Fruit fly (Drosophila melanogaster) whole organism, embryonic: ENCODE data around the gene Ac13E.

Experiments
- Abd-B ChIP-seq: fragments of 200-800 bp; sonication (Bioruptor generic); optimal IDR thresholded peaks from 2 replicates; lab custom pipeline; 2018; ENCODE audit warnings: missing biosample characterization, mild to moderate bottlenecking, missing genetic modification characterization, moderate library complexity
- Ada2b ChIP-seq: fragments of 200-800 bp; sonication (Bioruptor generic); IDR thresholded peaks from 2 replicates; pipeline ENCODE4 v1.3.6; 2022; ENCODE audit warnings: missing biosample characterization, missing genetic modification characterization
- Blimp-1 ChIP-seq: fragments of 200-800 bp; sonication (Bioruptor generic); optimal IDR thresholded peaks from 3 replicates; lab custom pipeline; 2018; ENCODE audit warnings: missing biosample characterization, missing genetic modification characterization, mild to moderate bottlenecking, moderate library complexity, missing genetic modification reagents
- Bteb2 ChIP-seq: fragments of 200-800 bp; sonication (Bioruptor generic); optimal IDR thresholded peaks from 2 replicates; lab custom pipeline; 2016; ENCODE audit warnings: missing biosample characterization, missing genetic modification characterization
- CG10543 ChIP-seq: fragments of 200-800 bp; sonication (Bioruptor generic); optimal IDR thresholded peaks from 3 replicates; lab custom pipeline; 2017; ENCODE audit warnings: missing biosample characterization, mild to moderate bottlenecking, missing genetic modification characterization, moderate library complexity
- CG10979 ChIP-seq: fragments of 200-800 bp; sonication (Bioruptor generic); optimal IDR thresholded peaks from 2 replicates; lab custom pipeline; 2018; ENCODE audit warnings: missing biosample characterization, mild to moderate bottlenecking, missing genetic modification characterization, moderate library complexity
- CG11456 ChIP-seq: fragments of 200-800 bp; sonication (Bioruptor generic); IDR thresholded peaks from 3 replicates; pipeline ENCODE4 v1.3.6; 2022; ENCODE audit warnings: missing biosample characterization, missing genetic modification characterization
- CG11723 ChIP-seq: fragments of 200-800 bp; sonication (Bioruptor generic); optimal IDR thresholded peaks from 2 replicates; lab custom pipeline; 2017; ENCODE audit warnings: missing biosample characterization, mild to moderate bottlenecking, missing genetic modification characterization
- CG13287 ChIP-seq: fragments of 200-800 bp; sonication (Bioruptor generic); IDR thresholded peaks from 2 replicates; pipeline ENCODE4 v1.3.6; 2022; ENCODE audit warnings: missing biosample characterization, missing genetic modification characterization; ENCODE audit not compliant: partially characterized antibody
- CG14050 ChIP-seq: fragments of 200-800 bp; sonication (Bioruptor generic); IDR thresholded peaks from 3 replicates; pipeline ENCODE4 v1.3.6; 2022; ENCODE audit warnings: missing biosample characterization, missing genetic modification characterization
- CG14441 ChIP-seq: fragments of 200-800 bp; sonication (Bioruptor generic); IDR thresholded peaks from 2 replicates; pipeline ENCODE4 v1.3.6; 2022; ENCODE audit warnings: missing biosample characterization, missing genetic modification characterization
- CG14965 ChIP-seq: fragments of 200-800 bp; sonication (Bioruptor generic); optimal IDR thresholded peaks from 2 replicates; lab custom pipeline; 2016; ENCODE audit warnings: missing biosample characterization, missing genetic modification characterization, borderline replicate concordance
- CG18599 ChIP-seq: fragments of 200-800 bp; sonication (Bioruptor generic); optimal IDR thresholded peaks from 3 replicates; lab custom pipeline; 2017; ENCODE audit warnings: missing biosample characterization, missing genetic modification characterization, mild to moderate bottlenecking, moderate library complexity, missing genetic modification reagents
- CG2678 ChIP-seq: fragments of 200-800 bp; sonication (Bioruptor generic); optimal IDR thresholded peaks from 3 replicates; lab custom pipeline; 2019; ENCODE audit warnings: missing biosample characterization, mild to moderate bottlenecking, missing genetic modification characterization, moderate library complexity
- CG30403 ChIP-seq: fragments of 200-800 bp; sonication (Bioruptor generic); optimal IDR thresholded peaks from 3 replicates; lab custom pipeline; 2016; ENCODE audit warnings: missing biosample characterization, missing genetic modification characterization
- CG31441 ChIP-seq: fragments of 200-800 bp; sonication (Bioruptor generic); IDR thresholded peaks from 2 replicates; pipeline ENCODE4 v1.3.6; 2022; ENCODE audit warnings: missing biosample characterization, missing genetic modification characterization
- CG3281 ChIP-seq: fragments of 200-800 bp; sonication (Bioruptor generic); optimal IDR thresholded peaks from 3 replicates; lab custom pipeline; 2017; ENCODE audit warnings: missing biosample characterization, mild to moderate bottlenecking, missing genetic modification characterization
- CG6689 ChIP-seq: fragments of 200-800 bp; sonication (Bioruptor generic); IDR thresholded peaks from 2 replicates; pipeline ENCODE4 v1.3.6; 2022; ENCODE audit warnings: missing biosample characterization, missing genetic modification characterization
- CG7786 ChIP-seq: fragments of 200-800 bp; sonication (Bioruptor generic); optimal IDR thresholded peaks from 2 replicates; lab custom pipeline; 2016; ENCODE audit warnings: missing biosample characterization, missing genetic modification characterization
- CG8924 ChIP-seq: fragments of 200-800 bp; optimal IDR thresholded peaks from 3 replicates; lab custom pipeline; 2019; ENCODE audit warnings: missing biosample characterization, mild to moderate bottlenecking, missing genetic modification characterization, moderate library complexity
- CG8944 ChIP-seq: fragments of 200-800 bp; sonication (Bioruptor generic); optimal IDR thresholded peaks from 3 replicates; lab custom pipeline; 2016; ENCODE audit warnings: missing biosample characterization, missing genetic modification characterization
- CoRest ChIP-seq: fragments of 200-800 bp; sonication (Bioruptor generic); optimal IDR thresholded peaks from 3 replicates; lab custom pipeline; 2018; ENCODE audit warnings: missing biosample characterization, mild to moderate bottlenecking, missing genetic modification characterization, moderate library complexity
- Dek ChIP-seq: fragments of 200-800 bp; sonication (Bioruptor generic); optimal IDR thresholded peaks from 3 replicates; lab custom pipeline; 2019; ENCODE audit warnings: missing biosample characterization, mild to moderate bottlenecking, missing genetic modification characterization, moderate library complexity
- Dfd ChIP-seq, 2 experiments: fragments of >200 bp; optimal IDR thresholded peaks; 2 replicates each; lab custom pipeline; 2017; ENCODE audit warnings: missing biosample characterization in 2 of 2, missing genetic modification characterization in 2 of 2
- E2f1 ChIP-seq: fragments of 200-800 bp; sonication (Bioruptor generic); IDR thresholded peaks from 2 replicates; pipeline ENCODE4 v1.3.6; 2022; ENCODE audit warnings: missing biosample characterization, missing genetic modification characterization
- Elba2 ChIP-seq: fragments of 200-800 bp; sonication (Bioruptor generic); optimal IDR thresholded peaks from 3 replicates; lab custom pipeline; 2016; ENCODE audit warnings: missing biosample characterization, missing genetic modification characterization
- Gsc ChIP-seq: fragments of 200-800 bp; sonication (Bioruptor generic); IDR thresholded peaks from 2 replicates; pipeline ENCODE4 v1.3.6; 2022; ENCODE audit warnings: missing biosample characterization, missing genetic modification characterization
- Gug ChIP-seq: fragments of 200-800 bp; sonication (Bioruptor generic); IDR thresholded peaks from 4 replicates; pipeline ENCODE4 v1.3.6; 2022; ENCODE audit warnings: missing biosample characterization, missing genetic modification characterization
- H15 ChIP-seq: fragments of 200-800 bp; sonication (Bioruptor generic); IDR thresholded peaks from 3 replicates; pipeline ENCODE4 v1.3.6; 2022; ENCODE audit warnings: missing biosample characterization, missing genetic modification characterization
- H2.0 ChIP-seq: fragments of 200-800 bp; sonication (Bioruptor generic); IDR thresholded peaks from 2 replicates; pipeline ENCODE4 v1.3.6; 2022; ENCODE audit warnings: missing biosample characterization, missing genetic modification characterization
- Hr3 ChIP-seq: fragments of 200-800 bp; sonication (Bioruptor generic); optimal IDR thresholded peaks from 3 replicates; lab custom pipeline; 2016; ENCODE audit warnings: missing biosample characterization, missing genetic modification characterization
- Hr51 ChIP-seq, 2 experiments: fragments of 200-800 bp; sonication (Bioruptor generic); optimal IDR thresholded peaks; 2 replicates in 1 of 2; 3 replicates in 1 of 2; lab custom pipeline; 2016 to 2018; ENCODE audit warnings: missing biosample characterization in 2 of 2, missing genetic modification characterization in 2 of 2, mild to moderate bottlenecking in 1 of 2, moderate library complexity in 1 of 2
- Mad ChIP-seq: fragments of 200-800 bp; sonication (Bioruptor generic); optimal IDR thresholded peaks from 2 replicates; lab custom pipeline; 2016; ENCODE audit warnings: missing biosample characterization, missing genetic modification characterization
- Mrtf ChIP-seq: fragments of 200-800 bp; sonication (Bioruptor generic); IDR thresholded peaks from 3 replicates; pipeline ENCODE4 v1.3.6; 2022; ENCODE audit warnings: missing biosample characterization, missing genetic modification characterization
- Rx ChIP-seq: fragments of 200-800 bp; sonication (Bioruptor generic); IDR thresholded peaks from 2 replicates; pipeline ENCODE4 v1.3.6; 2022; ENCODE audit warnings: missing biosample characterization, missing genetic modification characterization
- ap ChIP-seq: fragments of 200-800 bp; sonication (Bioruptor generic); IDR thresholded peaks from 2 replicates; pipeline ENCODE4 v1.3.6; 2022; ENCODE audit warnings: missing biosample characterization, missing genetic modification characterization
- bcd ChIP-seq: fragments of 200-800 bp; sonication (Bioruptor generic); optimal IDR thresholded peaks from 2 replicates; lab custom pipeline; 2017; ENCODE audit warnings: missing biosample characterization, mild to moderate bottlenecking, missing genetic modification characterization
- ci ChIP-seq: fragments of 200-800 bp; sonication (Bioruptor generic); IDR thresholded peaks from 3 replicates; pipeline ENCODE4 v1.3.6; 2022; ENCODE audit warnings: missing biosample characterization, missing genetic modification characterization
- crc ChIP-seq: fragments of 200-800 bp; sonication (Bioruptor generic); optimal IDR thresholded peaks from 2 replicates; lab custom pipeline; 2016; ENCODE audit warnings: missing biosample characterization, missing genetic modification characterization
- dpn ChIP-seq, 2 experiments: fragments of 200-800 bp; sonication (Bioruptor generic); optimal IDR thresholded peaks; 3 replicates each; lab custom pipeline; 2016; ENCODE audit warnings: missing biosample characterization in 2 of 2, missing genetic modification characterization in 2 of 2
- gsb ChIP-seq: fragments of 200-800 bp; sonication (Bioruptor generic); IDR thresholded peaks from 2 replicates; pipeline ENCODE4 v1.3.6; 2022; ENCODE audit warnings: missing biosample characterization, missing genetic modification characterization
- ind ChIP-seq: fragments of 200-800 bp; sonication (Bioruptor generic); optimal IDR thresholded peaks from 3 replicates; lab custom pipeline; 2016; ENCODE audit warnings: missing biosample characterization, missing genetic modification characterization
- pho ChIP-seq: fragments of 200-800 bp; sonication (Bioruptor generic); optimal IDR thresholded peaks from 2 replicates; lab custom pipeline; 2016; ENCODE audit warnings: missing biosample characterization, missing genetic modification characterization
- repo ChIP-seq: fragments of 200-800 bp; sonication (Bioruptor generic); optimal IDR thresholded peaks from 2 replicates; lab custom pipeline; 2016; ENCODE audit warnings: missing biosample characterization, missing genetic modification characterization
- scrt ChIP-seq: fragments of 200-800 bp; sonication (Bioruptor generic); optimal IDR thresholded peaks from 2 replicates; lab custom pipeline; 2018; ENCODE audit warnings: missing biosample characterization, mild to moderate bottlenecking, missing genetic modification characterization, moderate library complexity
- sd ChIP-seq: fragments of 200-800 bp; sonication (Bioruptor generic); optimal IDR thresholded peaks from 3 replicates; lab custom pipeline; 2018; ENCODE audit warnings: missing biosample characterization, mild to moderate bottlenecking, missing genetic modification characterization, moderate library complexity
- sens-2 ChIP-seq: fragments of 200-800 bp; sonication (Bioruptor generic); IDR thresholded peaks from 2 replicates; pipeline ENCODE4 v1.3.6; 2022; ENCODE audit warnings: missing biosample characterization, missing genetic modification characterization
- sisA ChIP-seq: fragments of 200-800 bp; sonication (Bioruptor generic); IDR thresholded peaks from 2 replicates; pipeline ENCODE4 v1.3.6; 2022; ENCODE audit warnings: missing biosample characterization, missing genetic modification characterization
- slou ChIP-seq: fragments of 200-800 bp; sonication (Bioruptor generic); optimal IDR thresholded peaks from 3 replicates; lab custom pipeline; 2016; ENCODE audit warnings: missing biosample characterization, missing genetic modification characterization
- sob ChIP-seq: fragments of 200-800 bp; sonication (Bioruptor generic); IDR thresholded peaks from 2 replicates; pipeline ENCODE4 v1.3.6; 2022; ENCODE audit warnings: missing biosample characterization, missing genetic modification characterization
- yki ChIP-seq: fragments of >200 bp; optimal IDR thresholded peaks from 3 replicates; lab custom pipeline; 2018

Ac13E gene

dm6 chrX:15532062-15532461, 22.0 kb downstream of the Ac13E start (continued):
- no peak for TF ChIP-seq sd (tag; lab: Kevin White, UChicago)
- peak; percentile 62 for TF ChIP-seq CG18599 (GFP tag; lab: Kevin White, UChicago)
- TF ChIP-seq H2.0 (GFP tag; lab: Robert Waterston, UW): peak; percentile 49
- TF ChIP-seq CG10543 (GFP tag; lab: Kevin White, UChicago): no peak
- TF ChIP-seq crc (GFP tag; lab: Kevin White, UChicago): no peak
- 0 out of 2 replicates have a peak, but pooled peaks have one; percentile 20 for TF ChIP-seq sens-2 (GFP tag; lab: Robert Waterston, UW)
- TF ChIP-seq scrt (GFP tag; lab: Kevin White, UChicago): peak; percentile 5
- no peak for TF ChIP-seq repo (GFP tag; lab: Kevin White, UChicago)
- no peak for TF ChIP-seq Bteb2 (GFP tag; lab: Kevin White, UChicago)
- peak; percentile 25 for TF ChIP-seq CG10979 (tag; lab: Kevin White, UChicago)
- peak; percentile 30 for TF ChIP-seq CG30403 (GFP tag; lab: Kevin White, UChicago)
- 0 out of 3 replicates have a peak, but pooled peaks have one; percentile 32 for TF ChIP-seq H15 (GFP tag; lab: Robert Waterston, UW)
- TF ChIP-seq CG8944 (GFP tag; lab: Kevin White, UChicago): no peak
- peak; percentile 9 for TF ChIP-seq Abd-B
- no peak for TF ChIP-seq pho (GFP tag; lab: Kevin White, UChicago)
- no peak for TF ChIP-seq CG14965
- no peak for TF ChIP-seq Mad (GFP tag; lab: Kevin White, UChicago)
- peak; percentile 46; the same call in 1 of the 2 replicates for TF ChIP-seq E2f1
- peak; percentile 79 for TF ChIP-seq ci (GFP tag; lab: Robert Waterston, UW)
- TF ChIP-seq CG13287 (GFP tag; lab: Robert Waterston, UW): no peak
- TF ChIP-seq CoRest: peak; percentile 37
- 0 out of 2 replicates have a peak, but pooled peaks have one; percentile 18 for TF ChIP-seq ap (GFP tag; lab: Robert Waterston, UW)
- no peak for TF ChIP-seq gsb (GFP tag; lab: Robert Waterston, UW)
- peak; percentile 66; the same call in 1 of the 3 replicates for TF ChIP-seq CG11456 (GFP tag; lab: Robert Waterston, UW)
- peak; percentile 62 for TF ChIP-seq CG2678 (tag; lab: Kevin White, UChicago)
- TF ChIP-seq Rx (GFP tag; lab: Robert Waterston, UW): 0 out of 2 replicates have a peak, but pooled peaks have one; percentile 13
- peak; percentile 20 for TF ChIP-seq CG7786
- TF ChIP-seq Blimp-1 (GFP tag; lab: Kevin White, UChicago): peak; percentile 41
- TF ChIP-seq Hr3: no peak
- TF ChIP-seq Gsc (GFP tag; lab: Robert Waterston, UW): no peak
- no peak for TF ChIP-seq Dek (tag; lab: Kevin White, UChicago)
- peak; percentile 47; the same call in 1 of the 2 replicates for TF ChIP-seq CG6689 (GFP tag; lab: Robert Waterston, UW)
- 0 out of 2 replicates have a peak, but pooled peaks have one; percentile 35 for TF ChIP-seq sob
- TF ChIP-seq Hr51 (GFP tag; optimal IDR thresholded peaks at IDR 0.05; lab: Kevin White, UChicago): peak in 1 of 2 experiments; percentile 45
- peak; percentile 51; the same call in 2 of the 4 replicates for TF ChIP-seq Gug (GFP tag; lab: Robert Waterston, UW)
- TF ChIP-seq CG8924: peak; percentile 9
- TF ChIP-seq dpn (GFP tag; optimal IDR thresholded peaks at IDR 0.05; lab: Kevin White, UChicago): peak in 1 of 2 experiments; percentile 20
- no peak for TF ChIP-seq Dfd (GFP tag; optimal IDR thresholded peaks at IDR 0.05; lab: Kevin White, UChicago)
- no peak for TF ChIP-seq yki (lab: Kevin White, UChicago)
- TF ChIP-seq Mrtf: 0 out of 3 replicates have a peak, but pooled peaks have one; percentile 60
- TF ChIP-seq Ada2b (GFP tag; lab: Robert Waterston, UW): peak; percentile 60
- peak; percentile 54 for TF ChIP-seq ind (GFP tag; lab: Kevin White, UChicago)
- peak; percentile 49; the same call in 1 of the 2 replicates for TF ChIP-seq CG14441
- no peak for TF ChIP-seq Elba2
- peak; percentile 59; the same call in 1 of the 2 replicates for TF ChIP-seq sisA (GFP tag; lab: Robert Waterston, UW)
- TF ChIP-seq CG3281: peak; percentile 17
- TF ChIP-seq bcd: peak; percentile 17
- no peak for TF ChIP-seq CG11723
- peak; percentile 20; the same call in 2 of the 3 replicates for TF ChIP-seq CG14050
- TF ChIP-seq slou (GFP tag; lab: Kevin White, UChicago): no peak
- TF ChIP-seq CG31441: peak; percentile 34; the same call in 1 of the 2 replicates
